Worm (Caenorhabditis elegans) whole organism, young adult: ENCODE measurements around the gene lin-32.

Experiments used
- B0261.1 ChIP-seq: sonication (generic microtip); optimal IDR thresholded peaks from 2 replicates; lab custom pipeline; 2016; ENCODE audit warnings: mild to moderate bottlenecking, missing genetic modification characterization, moderate library complexity, missing compliant biosample characterization
- C17E4.6 ChIP-seq: fragments of 200-800 bp; sonication (Bioruptor generic); IDR thresholded peaks from 2 replicates; pipeline ENCODE4 v1.3.6; 2022; ENCODE audit warnings: missing genetic modification reagents, missing genetic modification characterization, missing compliant biosample characterization
- F10E7.11 ChIP-seq: sonication (generic microtip); optimal IDR thresholded peaks from 2 replicates; lab custom pipeline; 2017; ENCODE audit warnings: mild to moderate bottlenecking, missing genetic modification characterization, moderate library complexity, missing compliant biosample characterization
- F33H1.4 ChIP-seq: fragments of 200-800 bp; sonication (Bioruptor generic); IDR thresholded peaks from 2 replicates; pipeline ENCODE4 v1.3.6; 2022; ENCODE audit warnings: missing genetic modification reagents, missing genetic modification characterization, missing compliant biosample characterization
- F57C9.4 ChIP-seq: sonication (generic microtip); optimal IDR thresholded peaks from 2 replicates; lab custom pipeline; 2017; ENCODE audit warnings: mild to moderate bottlenecking, missing genetic modification characterization, missing compliant biosample characterization
- T07F8.4 ChIP-seq: sonication (generic microtip); optimal IDR thresholded peaks from 2 replicates; lab custom pipeline; 2016; ENCODE audit warnings: mild to moderate bottlenecking, missing genetic modification characterization, moderate library complexity, missing compliant biosample characterization
- Y95B8A.8 ChIP-seq: fragments of 200-800 bp; sonication (Bioruptor generic); IDR thresholded peaks from 2 replicates; pipeline ENCODE4 v1.3.6; 2022; ENCODE audit warnings: missing genetic modification reagents, missing genetic modification characterization, missing compliant biosample characterization
- ZK185.1 ChIP-seq: sonication (generic microtip); optimal IDR thresholded peaks from 2 replicates; lab custom pipeline; 2016; ENCODE audit warnings: mild to moderate bottlenecking, missing genetic modification characterization, missing compliant biosample characterization; ENCODE audit not compliant: poor library complexity, severe bottlenecking
- akir-1 ChIP-seq: fragments of 200-800 bp; sonication (Bioruptor generic); optimal IDR thresholded peaks from 2 replicates; lab custom pipeline; 2018; ENCODE audit warnings: mild to moderate bottlenecking, missing genetic modification characterization, moderate library complexity, missing compliant biosample characterization
- attf-6 ChIP-seq: fragments of 200-800 bp; sonication (Bioruptor generic); IDR thresholded peaks from 2 replicates; pipeline ENCODE4 v1.3.6; 2022; ENCODE audit warnings: missing genetic modification reagents, missing genetic modification characterization, missing compliant biosample characterization
- bed-2 ChIP-seq: fragments of 200-800 bp; sonication (Bioruptor generic); IDR thresholded peaks from 2 replicates; pipeline ENCODE4 v1.3.6; 2022; ENCODE audit warnings: missing genetic modification reagents, missing genetic modification characterization, missing compliant biosample characterization
- cebp-1 ChIP-seq, 2 experiments: fragments of 200-800 bp in 1 of 2; sonication (Bioruptor generic) in 1 of 2; sonication (generic microtip) in 1 of 2; IDR thresholded peaks in 1 of 2; optimal IDR thresholded peaks in 1 of 2; 2 replicates each; pipeline versions ENCODE4 v1.3.6 to Lab custom; 2017 to 2022; ENCODE audit warnings: missing compliant biosample characterization in 2 of 2, missing genetic modification characterization in 2 of 2, mild to moderate bottlenecking in 1 of 2, missing genetic modification reagents in 1 of 2, moderate library complexity in 1 of 2
- ceh-58 ChIP-seq: fragments of 200-800 bp; sonication (Bioruptor generic); IDR thresholded peaks from 2 replicates; pipeline ENCODE4 v1.3.6; 2022; ENCODE audit warnings: missing genetic modification characterization, missing compliant biosample characterization
- chd-7 ChIP-seq: sonication (generic microtip); optimal IDR thresholded peaks from 2 replicates; lab custom pipeline; 2016; ENCODE audit warnings: mild to moderate bottlenecking, missing genetic modification characterization, moderate library complexity, missing compliant biosample characterization
- dox-1 ChIP-seq: fragments of 200-800 bp; sonication (Bioruptor generic); IDR thresholded peaks from 2 replicates; pipeline ENCODE4 v1.3.6; 2022; ENCODE audit warnings: missing genetic modification reagents, missing genetic modification characterization, missing compliant biosample characterization
- dpff-1 ChIP-seq: sonication (generic microtip); optimal IDR thresholded peaks from 2 replicates; lab custom pipeline; 2017; ENCODE audit warnings: mild to moderate bottlenecking, missing genetic modification characterization, missing compliant biosample characterization
- dpl-1 ChIP-seq: fragments of 150-350 bp; optimal IDR thresholded peaks from 2 replicates; lab custom pipeline; 2014; ENCODE audit warnings: missing biosample characterization, missing genetic modification reagents, missing genetic modification characterization
- egl-44 ChIP-seq: fragments of 200-800 bp; sonication (Bioruptor generic); IDR thresholded peaks from 2 replicates; pipeline ENCODE4 v1.3.6; 2022; ENCODE audit warnings: missing genetic modification reagents, missing genetic modification characterization, missing compliant biosample characterization
- ets-4 ChIP-seq: fragments of 200-800 bp; sonication (Bioruptor generic); optimal IDR thresholded peaks from 2 replicates; lab custom pipeline; 2018; ENCODE audit warnings: mild to moderate bottlenecking, missing genetic modification characterization, missing compliant biosample characterization
- gei-17 ChIP-seq: fragments of 200-800 bp; sonication (Bioruptor generic); optimal IDR thresholded peaks from 2 replicates; lab custom pipeline; 2018; ENCODE audit warnings: mild to moderate bottlenecking, missing genetic modification characterization, missing compliant biosample characterization
- hlh-12 ChIP-seq: sonication (generic microtip); optimal IDR thresholded peaks from 2 replicates; lab custom pipeline; 2016; ENCODE audit warnings: missing genetic modification characterization, missing compliant biosample characterization
- hlh-26 ChIP-seq: fragments of 200-800 bp; sonication (Bioruptor generic); conservative IDR thresholded peaks from 2 replicates; pipeline ENCODE4 v1.3.6; 2022; ENCODE audit warnings: missing genetic modification reagents, missing genetic modification characterization, missing compliant biosample characterization
- hrde-1 ChIP-seq: sonication (generic microtip); optimal IDR thresholded peaks from 2 replicates; lab custom pipeline; 2016; ENCODE audit warnings: missing genetic modification characterization, mild to moderate bottlenecking, missing compliant biosample characterization, moderate library complexity, missing genotype, missing genetic modification reagents, borderline replicate concordance
- let-526 ChIP-seq: fragments of 200-800 bp; sonication (Bioruptor generic); IDR thresholded peaks from 2 replicates; pipeline ENCODE4 v1.3.6; 2022; ENCODE audit warnings: missing genetic modification reagents, missing genetic modification characterization, missing compliant biosample characterization
- lin-35 ChIP-seq, 3 experiments: fragments of 150-350 bp in 2 of 3; sonication (generic microtip) in 1 of 3; optimal IDR thresholded peaks; 2 replicates each; lab custom pipeline; 2014 to 2018; ENCODE audit warnings: missing biosample characterization in 3 of 3, missing genetic modification characterization in 3 of 3, missing genetic modification reagents in 3 of 3
- lir-1 ChIP-seq: fragments of 200-800 bp; sonication (Bioruptor generic); conservative IDR thresholded peaks from 2 replicates; pipeline ENCODE4 v1.3.6; 2022; ENCODE audit warnings: missing genetic modification reagents, missing genetic modification characterization, missing compliant biosample characterization
- lsl-1 ChIP-seq: fragments of 200-800 bp; sonication (Bioruptor generic); optimal IDR thresholded peaks from 2 replicates; lab custom pipeline; 2018; ENCODE audit warnings: mild to moderate bottlenecking, missing genetic modification characterization, moderate library complexity, missing compliant biosample characterization
- madf-10 ChIP-seq: sonication (generic microtip); optimal IDR thresholded peaks from 2 replicates; lab custom pipeline; 2016; ENCODE audit warnings: mild to moderate bottlenecking, missing genetic modification characterization, missing compliant biosample characterization
- madf-6 ChIP-seq: fragments of 200-800 bp; sonication (Bioruptor generic); IDR thresholded peaks from 2 replicates; pipeline ENCODE4 v1.3.6; 2022; ENCODE audit warnings: missing genetic modification reagents, missing genetic modification characterization, missing compliant biosample characterization
- madf-8 ChIP-seq: fragments of 200-800 bp; sonication (Bioruptor generic); conservative IDR thresholded peaks from 2 replicates; pipeline ENCODE4 v1.3.6; 2022; ENCODE audit warnings: missing genetic modification reagents, missing genetic modification characterization, missing compliant biosample characterization
- nfya-1 ChIP-seq: sonication (generic microtip); optimal IDR thresholded peaks from 2 replicates; lab custom pipeline; 2017; ENCODE audit warnings: antibody characterized with exemption, missing compliant biosample characterization, missing genetic modification characterization, borderline replicate concordance; ENCODE audit not compliant: insufficient read depth
- nfyb-1 ChIP-seq: fragments of 200-800 bp; sonication (Bioruptor generic); IDR thresholded peaks from 2 replicates; pipeline ENCODE4 v1.3.6; 2022; ENCODE audit warnings: missing genetic modification reagents, missing genetic modification characterization, missing compliant biosample characterization
- nhr-179 ChIP-seq: sonication (generic microtip); optimal IDR thresholded peaks from 2 replicates; lab custom pipeline; 2016; ENCODE audit warnings: mild to moderate bottlenecking, missing genetic modification characterization, missing compliant biosample characterization
- nhr-80 ChIP-seq: sonication (generic microtip); optimal IDR thresholded peaks from 2 replicates; lab custom pipeline; 2016; ENCODE audit warnings: missing genetic modification characterization, missing compliant biosample characterization
- pbrm-1 ChIP-seq: fragments of 200-800 bp; sonication (Bioruptor generic); IDR thresholded peaks from 2 replicates; pipeline ENCODE4 v1.3.6; 2022; ENCODE audit warnings: missing genetic modification reagents, missing genetic modification characterization, missing compliant biosample characterization
- snpc-3.4 ChIP-seq: sonication (generic microtip); optimal IDR thresholded peaks from 2 replicates; lab custom pipeline; 2017; ENCODE audit warnings: missing genetic modification characterization, mild to moderate bottlenecking, missing compliant biosample characterization, antibody characterized with exemption, moderate library complexity, missing genotype, missing genetic modification reagents
- snpc-4 ChIP-seq, 5 experiments: fragments of 150-350 bp in 1 of 5; sonication (generic microtip) in 4 of 5; optimal IDR thresholded peaks; 2 replicates each; lab custom pipeline; 2014 to 2018; ENCODE audit warnings: missing genetic modification characterization in 5 of 5, missing biosample characterization in 3 of 5, antibody characterized with exemption in 2 of 5, mild to moderate bottlenecking in 2 of 5, missing compliant biosample characterization in 2 of 5, missing genotype in 2 of 5, moderate library complexity in 2 of 5, missing genetic modification reagents in 1 of 5
- tbp1 ChIP-seq: fragments of 200-800 bp; sonication (Bioruptor generic); optimal IDR thresholded peaks from 2 replicates; lab custom pipeline; 2018; ENCODE audit warnings: mild to moderate bottlenecking, missing genetic modification characterization, missing compliant biosample characterization
- unc-62 ChIP-seq: fragments of 150-350 bp; optimal IDR thresholded peaks from 2 replicates; lab custom pipeline; 2014; ENCODE audit warnings: missing biosample characterization, missing genetic modification reagents, missing genetic modification characterization
- xnd-1 ChIP-seq: sonication (generic microtip); optimal IDR thresholded peaks from 2 replicates; lab custom pipeline; 2016; ENCODE audit warnings: missing genotype, missing genetic modification reagents, missing genetic modification characterization, missing compliant biosample characterization
- zim-3 ChIP-seq: sonication (generic microtip); optimal IDR thresholded peaks from 2 replicates; lab custom pipeline; 2017; ENCODE audit warnings: mild to moderate bottlenecking, missing genetic modification characterization, moderate library complexity, missing compliant biosample characterization
- ztf-18 ChIP-seq: sonication (generic microtip); optimal IDR thresholded peaks from 2 replicates; lab custom pipeline; 2016; ENCODE audit warnings: missing genotype, mild to moderate bottlenecking, missing genetic modification characterization, missing compliant biosample characterization
- ztf-26 ChIP-seq: sonication (generic microtip); optimal IDR thresholded peaks from 2 replicates; lab custom pipeline; 2017; ENCODE audit warnings: missing genetic modification characterization, missing compliant biosample characterization

lin-32 gene

DNA sequence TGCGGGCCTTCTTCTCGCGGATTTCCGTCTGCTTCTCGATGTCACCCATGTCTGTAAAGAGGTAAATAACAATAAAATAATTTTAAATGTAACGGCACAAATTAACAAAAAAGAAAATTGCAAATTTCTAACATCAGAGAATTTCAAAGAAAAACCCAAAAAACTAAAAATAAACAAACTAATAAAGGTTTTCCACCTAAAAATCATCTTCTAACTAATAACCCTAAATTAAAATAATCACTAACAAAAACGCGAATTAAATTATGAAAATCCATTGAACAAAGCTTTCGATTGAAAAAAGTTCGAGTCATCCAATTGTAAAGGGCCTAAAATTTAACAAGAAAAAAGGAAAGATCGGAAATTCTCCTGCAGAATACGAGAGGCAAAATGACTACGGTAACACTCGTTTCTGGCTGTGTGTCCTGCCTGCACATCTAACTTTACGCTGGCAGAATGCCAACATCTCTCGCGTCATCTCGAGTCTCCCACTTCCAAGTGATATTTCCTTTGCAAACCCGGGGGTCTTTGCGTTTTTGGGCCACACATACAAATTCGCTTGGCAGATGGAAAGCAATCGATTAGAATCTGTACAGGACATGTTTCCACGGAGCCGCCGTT lies 12.8 kb upstream of the lin-32 start, which contains the start of gene rpl-11.2 (continued):
- TF ChIP-seq ets-4 (GFP tag; lab: Kevin White, UChicago): peak; percentile 52
- peak; percentile 82 for TF ChIP-seq nhr-80 (tag; lab: Kevin White, UChicago)
- no peak for TF ChIP-seq attf-6 (GFP tag; lab: Robert Waterston, UW)
- TF ChIP-seq nfyb-1: peak; percentile 88
- peak; percentile 73 for TF ChIP-seq ztf-26
- TF ChIP-seq unc-62 (GFP tag; lab: Kevin White, UChicago): peak; percentile 27
- TF ChIP-seq dpff-1 (tag; lab: Kevin White, UChicago): no peak
- no peak for TF ChIP-seq hrde-1 (tag; lab: Kevin White, UChicago)
- TF ChIP-seq F57C9.4: no peak
- no peak for TF ChIP-seq bed-2 (GFP tag; lab: Robert Waterston, UW)
- peak; percentile 6 for TF ChIP-seq B0261.1 (tag; lab: Kevin White, UChicago)
- peak; percentile 21 for TF ChIP-seq F10E7.11
- TF ChIP-seq T07F8.4 (tag; lab: Kevin White, UChicago): no peak
- TF ChIP-seq lsl-1 (GFP tag; lab: Kevin White, UChicago): peak; percentile 32
- TF ChIP-seq hlh-12: no peak
- no peak for TF ChIP-seq chd-7 (tag; lab: Kevin White, UChicago)
- TF ChIP-seq gei-17 (GFP tag; lab: Kevin White, UChicago): peak; percentile 64
- peak; percentile 45 for TF ChIP-seq ztf-18 (tag; lab: Kevin White, UChicago)
- no peak; the same call in 1 of the 2 replicates for TF ChIP-seq dox-1 (GFP tag; lab: Robert Waterston, UW)
- TF ChIP-seq egl-44 (GFP tag; lab: Robert Waterston, UW): peak; percentile 56; the same call in 1 of the 2 replicates
- TF ChIP-seq akir-1 (GFP tag; lab: Kevin White, UChicago): no peak
- no peak for TF ChIP-seq madf-8 (GFP tag; lab: Robert Waterston, UW)
- TF ChIP-seq zim-3 (tag; lab: Kevin White, UChicago): no peak
- no peak for TF ChIP-seq Y95B8A.8 (GFP tag; lab: Robert Waterston, UW)
- peak; percentile 91 for TF ChIP-seq F33H1.4 (GFP tag; lab: Robert Waterston, UW)
- TF ChIP-seq nhr-179 (tag; lab: Kevin White, UChicago): no peak
- no peak for TF ChIP-seq dpl-1 (GFP tag; lab: Kevin White, UChicago)
- no peak for TF ChIP-seq hlh-26 (GFP tag; lab: Robert Waterston, UW)
- TF ChIP-seq madf-6: no peak
- peak; percentile 66; the same call in 1 of the 2 replicates for TF ChIP-seq lir-1
- TF ChIP-seq C17E4.6: no peak
- TF ChIP-seq xnd-1 (tag; lab: Kevin White, UChicago): no peak

DNA sequence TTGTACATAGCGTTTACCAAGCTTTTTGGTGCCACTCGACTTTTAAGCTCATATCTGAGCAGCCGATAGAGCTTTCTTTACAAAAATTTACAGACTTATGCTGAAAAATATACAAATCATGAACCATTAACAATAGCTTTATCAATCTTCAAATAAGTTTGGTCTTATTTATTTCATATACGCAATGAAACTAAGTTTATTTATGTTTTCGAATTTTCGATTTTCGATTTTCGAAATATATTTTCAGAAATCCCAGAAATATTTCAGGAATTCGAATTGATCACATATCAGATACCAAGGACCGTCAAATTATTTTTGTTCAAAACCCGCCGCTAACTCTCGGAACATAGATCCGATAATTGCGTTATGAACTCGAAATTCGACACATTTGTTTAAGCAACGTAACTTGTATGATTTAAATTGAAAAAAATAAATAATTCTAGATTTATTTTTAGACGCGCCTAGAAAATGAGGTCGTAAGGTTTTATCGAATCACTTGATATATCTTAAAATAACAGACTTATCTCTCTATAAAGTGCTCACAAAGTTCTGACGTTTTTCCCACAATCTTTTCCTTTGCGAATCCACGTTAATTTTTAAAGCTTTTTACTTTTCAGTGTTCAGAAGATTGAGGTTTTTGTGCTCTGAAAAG lies 11.4 kb upstream of the lin-32 start:
- no peak for TF ChIP-seq snpc-3.4 (tag; lab: Kevin White, UChicago)
- no peak for TF ChIP-seq snpc-4 (GFP tag; optimal IDR thresholded peaks at IDR 0.05; lab: Kevin White, UChicago)
- peak in 1 of 4 experiments; percentile 11 for TF ChIP-seq snpc-4 (tag; optimal IDR thresholded peaks at IDR 0.05; lab: Kevin White, UChicago)

DNA sequence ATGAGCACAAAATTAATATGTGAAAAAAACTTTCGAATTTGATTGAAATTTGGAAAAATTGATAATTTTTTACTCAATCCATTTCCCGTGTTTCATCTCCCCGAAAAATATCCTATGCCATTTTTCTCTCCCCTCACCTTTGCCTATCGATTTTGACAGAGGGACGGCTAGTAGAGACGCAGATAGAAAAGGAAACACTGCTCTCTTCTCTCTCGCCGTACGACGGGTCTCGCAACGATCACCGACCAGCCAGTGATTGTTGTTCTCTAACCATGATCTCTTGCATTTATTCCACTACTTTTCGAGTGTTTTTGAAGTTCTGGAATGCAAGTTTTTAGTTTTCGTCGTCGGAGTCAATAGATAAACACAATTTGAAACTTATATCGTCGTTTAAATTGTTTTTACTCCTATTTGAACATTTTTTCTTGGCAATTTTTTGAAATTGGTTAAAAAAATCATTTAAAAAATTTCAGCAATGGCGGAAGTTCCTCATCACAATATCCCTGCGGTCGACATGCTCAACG lies 7.6 kb upstream of the lin-32 start, which contains the start of gene vha-15:
TSS of gene vha-15 (plus strand) at position 474 of the 524 bp plus-strand sequence.
- peak; percentile 30; the same call in 1 of the 2 replicates for TF ChIP-seq pbrm-1
- TF ChIP-seq ZK185.1 (tag; lab: Kevin White, UChicago): peak; percentile 26
- no peak for TF ChIP-seq let-526 (GFP tag; lab: Robert Waterston, UW)
- TF ChIP-seq ceh-58 (GFP tag; lab: Robert Waterston, UW): no peak
- peak; percentile 30 for TF ChIP-seq madf-10 (tag; lab: Kevin White, UChicago)
- peak; percentile 7 for TF ChIP-seq unc-62 (GFP tag; lab: Kevin White, UChicago)
- peak; percentile 69 for TF ChIP-seq nhr-80 (tag; lab: Kevin White, UChicago)
- TF ChIP-seq cebp-1 (GFP tag; IDR thresholded peaks at IDR 0.05; lab: Robert Waterston, UW): no peak
- peak; percentile 62 for TF ChIP-seq cebp-1 (tag; optimal IDR thresholded peaks at IDR 0.05; lab: Kevin White, UChicago)
- TF ChIP-seq nfya-1: no peak
- 0 out of 2 replicates have a peak, but pooled peaks have one; percentile 14 for TF ChIP-seq madf-6
- peak in 1 of 3 experiments; percentile 57 for TF ChIP-seq lin-35 (GFP tag; optimal IDR thresholded peaks at IDR 0.05; lab: Kevin White, UChicago)
- TF ChIP-seq tbp1: peak; percentile 7
